Fruit fly (Drosophila melanogaster) whole organism: Measurements from ENCODE around the gene yellow-h.

Experiments used
- CG8478 ChIP-seq: fragments of >200 bp; optimal IDR thresholded peaks from 2 replicates; lab custom pipeline; 2018; ENCODE audit warnings: inconsistent platforms
- pan ChIP-seq: fragments of >200 bp; optimal IDR thresholded peaks from 2 replicates; lab custom pipeline; 2017
- psq ChIP-seq: fragments of >200 bp; optimal IDR thresholded peaks from 2 replicates; lab custom pipeline; 2017
- usp ChIP-seq: fragments of >200 bp; optimal IDR thresholded peaks from 2 replicates; lab custom pipeline; 2017; ENCODE audit warnings: missing biosample characterization, missing genetic modification characterization, mixed read lengths

- no peak for TF ChIP-seq psq
- no peak for TF ChIP-seq CG8478 (lab: Kevin White, UChicago)
- no peak for TF ChIP-seq pan (lab: Kevin White, UChicago)
- TF ChIP-seq usp (GFP tag; lab: Kevin White, UChicago): no peak
Measured at dm6 chr4:261484-262070, 33.9 kb downstream of the yellow-h start.
